Worm (Caenorhabditis elegans) whole organism, midembryonic: ENCODE data around the gene srx-117.

Experiments used
- T22C8.4 ChIP-seq: fragments of 200-800 bp; sonication (Bioruptor generic); IDR thresholded peaks from 2 replicates; pipeline ENCODE4 v1.3.6; 2022; ENCODE audit warnings: missing genetic modification characterization, missing compliant biosample characterization
- cog-1 ChIP-seq: sonication (generic microtip); optimal IDR thresholded peaks from 2 replicates; lab custom pipeline; 2016; ENCODE audit warnings: missing genetic modification characterization, missing compliant biosample characterization
- flt-1 ChIP-seq: fragments of 200-800 bp; sonication (Bioruptor generic); IDR thresholded peaks from 2 replicates; pipeline ENCODE4 v1.3.6; 2022; ENCODE audit warnings: missing genetic modification characterization, missing compliant biosample characterization
- klf-2 ChIP-seq: fragments of 200-800 bp; sonication (Bioruptor generic); conservative IDR thresholded peaks from 2 replicates; pipeline ENCODE4 v1.3.6; 2022; ENCODE audit warnings: missing genetic modification reagents, missing genetic modification characterization, missing compliant biosample characterization
- med-1 ChIP-seq: sonication (generic microtip); optimal IDR thresholded peaks from 2 replicates; lab custom pipeline; 2017; ENCODE audit warnings: missing genetic modification characterization, mild to moderate bottlenecking, missing compliant biosample characterization, antibody characterized with exemption, missing genetic modification reagents; ENCODE audit not compliant: insufficient read depth
- ref-1 ChIP-seq: fragments of 200-800 bp; sonication (Bioruptor generic); conservative IDR thresholded peaks from 2 replicates; pipeline ENCODE4 v1.3.6; 2022; ENCODE audit warnings: missing genetic modification reagents, missing genetic modification characterization, missing compliant biosample characterization
- ztf-23 ChIP-seq: fragments of 200-800 bp; sonication (Bioruptor generic); IDR thresholded peaks from 2 replicates; pipeline ENCODE4 v1.3.6; 2022; ENCODE audit warnings: missing genetic modification reagents, missing genetic modification characterization, missing compliant biosample characterization

- no peak for TF ChIP-seq med-1 (GFP tag; lab: Kevin White, UChicago)
- no peak for TF ChIP-seq flt-1 (GFP tag; lab: Robert Waterston, UW)
- TF ChIP-seq ref-1 (GFP tag; lab: Robert Waterston, UW), result no peak
- TF ChIP-seq klf-2, result no peak
- no peak for TF ChIP-seq cog-1 (tag; lab: Kevin White, UChicago)
- no peak for TF ChIP-seq T22C8.4 (GFP tag; lab: Robert Waterston, UW)
- no peak for TF ChIP-seq ztf-23 (GFP tag; lab: Robert Waterston, UW)
Observed at ce11 chrV:5666036-5666729, 21.9 kb downstream of the srx-117 start, which contains the start of gene C14C11.7.
